Worm (Caenorhabditis elegans): Measurements from ENCODE around the gene egg-2.

Gene egg-2

ce11 chrIII:7045643-7046042, 14.7 kb downstream of the egg-2 start, which contains the start of gene R01H2.7:
R01H2.7 (minus strand) TSS chrIII:7045743.
- TF ChIP-seq lin-13 (GFP tag; optimal IDR thresholded peaks at IDR 0.05) (no peak), mep-1 (tag; optimal IDR thresholded peaks at IDR 0.05) (no peak), efl-3 (GFP tag; optimal IDR thresholded peaks at IDR 0.05) (no peak), ztf-11 (tag; optimal IDR thresholded peaks at IDR 0.05) (no peak)

- TF ChIP-seq blmp-1 (tag; optimal IDR thresholded peaks at IDR 0.05) = peak; percentile 45
- peak; percentile 19 to 92 for TF ChIP-seq efl-1 (optimal IDR thresholded peaks at IDR 0.05)
- TF ChIP-seq efl-1 (GFP tag; optimal IDR thresholded peaks at IDR 0.05 in 1 of 2) = peak; percentile 59 to 91
- TF ChIP-seq rnt-1 (tag; optimal IDR thresholded peaks at IDR 0.05) = no peak
- no peak for TF ChIP-seq unc-86 (tag; optimal IDR thresholded peaks at IDR 0.05)
- TF ChIP-seq dpl-1 (GFP tag; optimal IDR thresholded peaks at IDR 0.05) = peak in 2 of 3 experiments; percentile 14 to 33
Measured at ce11 chrIII:7034252-7035223, 25.8 kb downstream of the egg-2 start.

- no peak for TF ChIP-seq F16B12.6 (tag; optimal IDR thresholded peaks at IDR 0.05)
- TF ChIP-seq lin-14 (GFP tag; optimal IDR thresholded peaks at IDR 0.05) = peak; percentile 16
- peak; percentile 15 for TF ChIP-seq snu-23 (GFP tag; optimal IDR thresholded peaks at IDR 0.05)
- no peak for TF ChIP-seq C16A3.4 (tag; optimal IDR thresholded peaks at IDR 0.05)
- 0 out of 2 replicates have a peak, but pooled peaks have one; percentile 13 for TF ChIP-seq grh-1 (GFP tag; IDR thresholded peaks at IDR 0.05)
- TF ChIP-seq efl-1 (optimal IDR thresholded peaks at IDR 0.05) = no peak
- peak in 1 of 2 experiments; percentile 55 for TF ChIP-seq efl-1 (GFP tag; optimal IDR thresholded peaks at IDR 0.05 in 1 of 2)
- no peak for TF ChIP-seq irx-1 (tag; optimal IDR thresholded peaks at IDR 0.05)
- peak in 1 of 2 experiments; percentile 2 for TF ChIP-seq lin-35 (GFP tag; optimal IDR thresholded peaks at IDR 0.05)
- peak; percentile 12 for TF ChIP-seq mep-1 (tag; optimal IDR thresholded peaks at IDR 0.05)
- peak; percentile 26 for TF ChIP-seq blmp-1 (tag; optimal IDR thresholded peaks at IDR 0.05)
Measured at ce11 chrIII:7032070-7032469, 28.3 kb downstream of the egg-2 start.

- TF ChIP-seq snpc-4 (tag; optimal IDR thresholded peaks at IDR 0.05) (peak; percentile 85), lsy-2 (tag; optimal IDR thresholded peaks at IDR 0.05) (peak; percentile 60 to 63), ceh-88 (GFP tag; IDR thresholded peaks at IDR 0.05) (no peak), nhr-28 (tag; optimal IDR thresholded peaks at IDR 0.05) (no peak), nhr-90 (tag; optimal IDR thresholded peaks at IDR 0.05; ENCODE audit: poor library complexity) (peak; percentile 31), lin-39 (tag; optimal IDR thresholded peaks at IDR 0.05) (no peak), nhr-71 (tag; optimal IDR thresholded peaks at IDR 0.05) (peak; percentile 50), nhr-47 (tag; optimal IDR thresholded peaks at IDR 0.05) (peak; percentile 53), nhr-19 (GFP tag; conservative IDR thresholded peaks at IDR 0.05) (peak; percentile 59), nhr-76 (tag; optimal IDR thresholded peaks at IDR 0.05) (no peak), efl-3 (GFP tag; optimal IDR thresholded peaks at IDR 0.05) (no peak), fkh-10 (GFP tag; optimal IDR thresholded peaks at IDR 0.05) (no peak), sox-4 (tag; optimal IDR thresholded peaks at IDR 0.05) (no peak), mdl-1 (tag; optimal IDR thresholded peaks at IDR 0.05) (peak in 1 of 2 experiments; percentile 25), swsn-7 (tag; optimal IDR thresholded peaks at IDR 0.05) (peak; percentile 41), elt-3 (tag; optimal IDR thresholded peaks at IDR 0.05) (peak in 1 of 6 experiments; percentile 1), ets-5 (GFP tag; IDR thresholded peaks at IDR 0.05) (no peak), C04F5.9 (tag; optimal IDR thresholded peaks at IDR 0.05) (no peak), lin-35 (GFP tag; optimal IDR thresholded peaks at IDR 0.05) (peak; percentile 30 to 57), dsc-1 (tag; optimal IDR thresholded peaks at IDR 0.05) (peak; percentile 66), xbp-1 (tag; optimal IDR thresholded peaks at IDR 0.05) (peak; percentile 16), ama-1 (optimal IDR thresholded peaks at IDR 0.05) (no peak), mep-1 (tag; optimal IDR thresholded peaks at IDR 0.05) (peak; percentile 41), aha-1 (tag; optimal IDR thresholded peaks at IDR 0.05) (no peak), unc-86 (tag; optimal IDR thresholded peaks at IDR 0.05) (no peak), nhr-85 (tag) (no peak), nhr-20 (tag; optimal IDR thresholded peaks at IDR 0.05) (peak; percentile 33), hpl-2 (GFP tag; optimal IDR thresholded peaks at IDR 0.05) (no peak), tlp-1 (tag; optimal IDR thresholded peaks at IDR 0.05) (no peak), isw-1 (GFP tag; IDR thresholded peaks at IDR 0.05) (no peak), ztf-4 (tag; optimal IDR thresholded peaks at IDR 0.05) (no peak)
Measured at ce11 chrIII:7030044-7030804, 30.2 kb downstream of the egg-2 start.

All from whole organism, L1 larva.